Worm (Caenorhabditis elegans) whole organism, late embryonic: ENCODE measurements around the gene C28D4.10.
"Not testable (repeated sequence)": the region's sequence is repeated elsewhere in the genome, so short reads cannot be mapped to it uniquely, and the experiment has no call there.

ENCODE experiments used
- C08G9.2 ChIP-seq: sonication (generic microtip); optimal IDR thresholded peaks from 2 replicates; lab custom pipeline; 2016; ENCODE audit warnings: mild to moderate bottlenecking, missing genetic modification characterization, moderate library complexity, missing compliant biosample characterization
- C38D4.7 ChIP-seq: fragments of 200-800 bp; sonication (Bioruptor generic); optimal IDR thresholded peaks from 2 replicates; lab custom pipeline; 2018; ENCODE audit warnings: mild to moderate bottlenecking, missing genetic modification characterization, moderate library complexity, missing compliant biosample characterization
- K09A11.1 ChIP-seq: sonication (generic microtip); optimal IDR thresholded peaks from 2 replicates; lab custom pipeline; 2017; ENCODE audit warnings: antibody characterized with exemption, mild to moderate bottlenecking, missing genetic modification characterization, missing compliant biosample characterization; ENCODE audit not compliant: insufficient read depth
- Y22D7AL.16 ChIP-seq: sonication (generic microtip); optimal IDR thresholded peaks from 2 replicates; lab custom pipeline; 2016; ENCODE audit warnings: missing genetic modification characterization, missing compliant biosample characterization
- ahr-1 ChIP-seq: sonication (generic microtip); optimal IDR thresholded peaks from 2 replicates; lab custom pipeline; 2016; ENCODE audit warnings: missing genetic modification characterization, missing compliant biosample characterization
- ama-1 ChIP-seq: fragments of 150-350 bp; optimal IDR thresholded peaks from 2 replicates; lab custom pipeline; 2014
- ceh-14 ChIP-seq: sonication (generic microtip); optimal IDR thresholded peaks from 2 replicates; lab custom pipeline; 2016; ENCODE audit warnings: missing genotype, missing genetic modification characterization, missing compliant biosample characterization
- ceh-18 ChIP-seq: sonication (generic microtip); optimal IDR thresholded peaks from 2 replicates; lab custom pipeline; 2016; ENCODE audit warnings: missing genetic modification characterization, missing compliant biosample characterization
- ceh-2 ChIP-seq: sonication (generic microtip); optimal IDR thresholded peaks from 2 replicates; lab custom pipeline; 2016; ENCODE audit warnings: missing genotype, missing genetic modification characterization, missing compliant biosample characterization
- ceh-22 ChIP-seq: sonication (generic microtip); optimal IDR thresholded peaks from 2 replicates; lab custom pipeline; 2017; ENCODE audit warnings: missing biosample characterization, missing genetic modification characterization
- ceh-24 ChIP-seq: sonication (generic microtip); optimal IDR thresholded peaks from 2 replicates; lab custom pipeline; 2016; ENCODE audit warnings: mild to moderate bottlenecking, missing genetic modification characterization, missing compliant biosample characterization
- ceh-48 ChIP-seq: sonication (generic microtip); optimal IDR thresholded peaks from 2 replicates; lab custom pipeline; 2016; ENCODE audit warnings: missing genetic modification characterization, inconsistent platforms, missing compliant biosample characterization
- ceh-9 ChIP-seq: sonication (generic microtip); optimal IDR thresholded peaks from 2 replicates; lab custom pipeline; 2016; ENCODE audit warnings: mild to moderate bottlenecking, missing genetic modification characterization, inconsistent platforms, missing compliant biosample characterization
- che-1 ChIP-seq: sonication (generic microtip); optimal IDR thresholded peaks from 2 replicates; lab custom pipeline; 2016; ENCODE audit warnings: mild to moderate bottlenecking, missing genetic modification characterization, missing compliant biosample characterization
- elt-2 ChIP-seq: sonication (generic microtip); optimal IDR thresholded peaks from 2 replicates; lab custom pipeline; 2016; ENCODE audit warnings: missing genetic modification reagents, missing genetic modification characterization, missing compliant biosample characterization
- elt-4 ChIP-seq: sonication (generic microtip); optimal IDR thresholded peaks from 2 replicates; lab custom pipeline; 2016; ENCODE audit warnings: missing genetic modification characterization, missing compliant biosample characterization
- ets-4 ChIP-seq: sonication (generic microtip); optimal IDR thresholded peaks from 2 replicates; lab custom pipeline; 2016; ENCODE audit warnings: missing genetic modification characterization, missing compliant biosample characterization
- eyg-1 ChIP-seq: sonication (generic microtip); optimal IDR thresholded peaks from 2 replicates; lab custom pipeline; 2016; ENCODE audit warnings: missing genotype, missing genetic modification characterization, missing compliant biosample characterization
- fkh-10 ChIP-seq: fragments of 150-350 bp; optimal IDR thresholded peaks from 2 replicates; lab custom pipeline; 2014; ENCODE audit warnings: missing biosample characterization, missing genetic modification reagents, missing genetic modification characterization
- gmeb-2 ChIP-seq: sonication (generic microtip); optimal IDR thresholded peaks from 2 replicates; lab custom pipeline; 2016; ENCODE audit warnings: missing genetic modification characterization, inconsistent platforms, missing compliant biosample characterization
- hlh-13 ChIP-seq: fragments of 200-800 bp; sonication (Bioruptor generic); optimal IDR thresholded peaks from 2 replicates; lab custom pipeline; 2018; ENCODE audit warnings: mild to moderate bottlenecking, missing genetic modification characterization, missing compliant biosample characterization
- hlh-15 ChIP-seq: sonication (generic microtip); optimal IDR thresholded peaks from 2 replicates; lab custom pipeline; 2016; ENCODE audit warnings: missing genetic modification characterization, missing compliant biosample characterization
- madf-2 ChIP-seq: sonication (generic microtip); optimal IDR thresholded peaks from 2 replicates; lab custom pipeline; 2017; ENCODE audit warnings: missing genetic modification characterization, missing compliant biosample characterization
- mec-3 ChIP-seq: sonication (generic microtip); optimal IDR thresholded peaks from 2 replicates; lab custom pipeline; 2016; ENCODE audit warnings: borderline replicate concordance, missing genetic modification characterization, missing compliant biosample characterization
- nfya-1 ChIP-seq: sonication (generic microtip); optimal IDR thresholded peaks from 2 replicates; lab custom pipeline; 2017; ENCODE audit warnings: missing genetic modification characterization, mild to moderate bottlenecking, missing compliant biosample characterization, antibody characterized with exemption, moderate library complexity
- nhr-11 ChIP-seq: fragments of 150-350 bp; optimal IDR thresholded peaks from 2 replicates; lab custom pipeline; 2014; ENCODE audit warnings: missing biosample characterization, missing genetic modification characterization
- pat-9 ChIP-seq: fragments of 200-800 bp; sonication (Bioruptor generic); optimal IDR thresholded peaks from 2 replicates; lab custom pipeline; 2018; ENCODE audit warnings: mild to moderate bottlenecking, missing genetic modification characterization, moderate library complexity, missing compliant biosample characterization
- pqm-1 ChIP-seq: sonication (generic microtip); optimal IDR thresholded peaks from 2 replicates; lab custom pipeline; 2016; ENCODE audit warnings: missing genetic modification characterization, missing compliant biosample characterization
- pros-1 ChIP-seq: fragments of 150-350 bp; optimal IDR thresholded peaks from 2 replicates; lab custom pipeline; 2014; ENCODE audit warnings: missing biosample characterization, missing genetic modification reagents, missing genetic modification characterization
- ref-2 ChIP-seq: sonication (generic microtip); optimal IDR thresholded peaks from 2 replicates; lab custom pipeline; 2016; ENCODE audit warnings: missing genetic modification characterization, missing compliant biosample characterization
- sox-4 ChIP-seq: sonication (generic microtip); optimal IDR thresholded peaks from 2 replicates; lab custom pipeline; 2017; ENCODE audit warnings: mild to moderate bottlenecking, missing genetic modification characterization, inconsistent platforms, missing compliant biosample characterization
- syd-9 ChIP-seq: sonication (generic microtip); optimal IDR thresholded peaks from 2 replicates; lab custom pipeline; 2016; ENCODE audit warnings: mild to moderate bottlenecking, missing genetic modification characterization, moderate library complexity, missing compliant biosample characterization
- tbx-2 ChIP-seq: sonication (generic microtip); optimal IDR thresholded peaks from 2 replicates; lab custom pipeline; 2016; ENCODE audit warnings: missing genetic modification characterization, missing compliant biosample characterization
- tbx-7 ChIP-seq: sonication (generic microtip); optimal IDR thresholded peaks from 2 replicates; lab custom pipeline; 2016; ENCODE audit warnings: missing genotype, missing genetic modification characterization, missing compliant biosample characterization
- unc-3 ChIP-seq, 2 experiments: fragments of 200-800 bp in 1 of 2; sonication (Bioruptor generic) in 1 of 2; sonication (generic microtip) in 1 of 2; conservative IDR thresholded peaks in 1 of 2; optimal IDR thresholded peaks in 1 of 2; 2 replicates each; pipeline versions ENCODE4 v1.3.6 to Lab custom; 2016 to 2022; ENCODE audit warnings: missing compliant biosample characterization in 2 of 2, missing genetic modification characterization in 2 of 2, missing genetic modification reagents in 1 of 2
- unc-42 ChIP-seq: sonication (generic microtip); optimal IDR thresholded peaks from 2 replicates; lab custom pipeline; 2016; ENCODE audit warnings: missing genotype, missing genetic modification characterization, missing compliant biosample characterization
- unc-55 ChIP-seq: sonication (generic microtip); optimal IDR thresholded peaks from 2 replicates; lab custom pipeline; 2017; ENCODE audit warnings: missing biosample characterization, missing genetic modification reagents, missing genetic modification characterization
- unc-86 ChIP-seq: sonication (generic microtip); optimal IDR thresholded peaks from 2 replicates; lab custom pipeline; 2016; ENCODE audit warnings: missing genetic modification characterization, missing compliant biosample characterization
- zip-5 ChIP-seq: sonication (generic microtip); optimal IDR thresholded peaks from 2 replicates; lab custom pipeline; 2016; ENCODE audit warnings: missing genetic modification characterization, missing compliant biosample characterization

C28D4.10 gene

DNA sequence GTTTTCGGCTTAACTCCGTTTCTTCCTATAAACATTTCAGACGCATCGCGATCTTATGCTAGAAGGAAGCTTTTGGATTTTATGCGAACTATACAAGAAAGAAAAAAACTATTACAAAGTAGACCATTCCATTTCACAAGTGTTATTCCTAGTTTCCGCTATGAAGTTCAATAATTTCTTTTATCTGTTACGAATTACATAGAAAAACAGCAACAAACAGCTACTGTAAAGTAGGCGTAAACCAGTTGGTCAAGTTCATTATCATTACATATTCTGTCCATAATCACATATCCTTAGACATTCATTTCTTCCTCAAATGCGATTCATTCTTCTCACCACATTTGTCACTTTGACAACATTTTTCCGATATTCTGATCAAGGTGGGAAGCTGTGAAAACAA, at the start of gene C28D4.10:
C28D4.10 (plus strand) TSS at position 301 of the 400 bp plus-strand sequence.
- TF ChIP-seq syd-9 (tag; lab: Kevin White, UChicago) (no peak), ceh-22 (tag; lab: Kevin White, UChicago) (no peak), elt-2 (no peak), mec-3 (tag; lab: Kevin White, UChicago) (no peak), unc-55 (no peak), eyg-1 (tag; lab: Kevin White, UChicago) (no peak), pros-1 (tag; lab: Kevin White, UChicago) (no peak), nfya-1 (tag; lab: Kevin White, UChicago) (no peak), Y22D7AL.16 (no peak), gmeb-2 (tag; lab: Kevin White, UChicago) (no peak), che-1 (tag; lab: Kevin White, UChicago) (no peak), hlh-13 (GFP tag; lab: Kevin White, UChicago) (no peak), ref-2 (tag; lab: Kevin White, UChicago) (no peak), ceh-24 (tag; lab: Kevin White, UChicago) (no peak), pqm-1 (tag; lab: Kevin White, UChicago) (no peak), ceh-48 (tag; lab: Kevin White, UChicago) (no peak), tbx-7 (no peak), nhr-11 (tag; lab: Kevin White, UChicago) (no peak)

DNA sequence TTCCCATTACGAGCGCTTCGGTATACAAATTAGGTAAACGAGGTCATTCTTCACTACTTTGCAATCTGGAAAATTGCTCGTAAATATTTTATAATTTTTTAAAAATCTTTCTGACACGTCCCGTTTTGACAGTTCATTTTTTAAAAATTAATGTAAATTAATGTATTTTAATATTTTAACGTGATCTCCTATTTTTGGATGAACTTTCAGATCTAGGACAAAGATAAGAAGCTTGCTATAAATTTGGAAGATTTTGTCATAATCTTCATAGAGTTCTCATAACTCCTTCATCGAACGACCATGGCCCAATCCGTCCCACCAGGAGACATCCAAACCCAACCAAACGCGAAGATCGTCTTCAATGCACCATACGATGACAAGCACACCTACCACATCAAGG, 49.6 kb upstream of the C28D4.10 start, which contains the start of gene msp-76:
msp-76 (plus strand) TSS at position 301 of the 400 bp plus-strand sequence.
- TF ChIP-seq madf-2; ceh-14 (tag; lab: Kevin White, UChicago); syd-9 (tag; lab: Kevin White, UChicago): not testable (repeated sequence)

DNA sequence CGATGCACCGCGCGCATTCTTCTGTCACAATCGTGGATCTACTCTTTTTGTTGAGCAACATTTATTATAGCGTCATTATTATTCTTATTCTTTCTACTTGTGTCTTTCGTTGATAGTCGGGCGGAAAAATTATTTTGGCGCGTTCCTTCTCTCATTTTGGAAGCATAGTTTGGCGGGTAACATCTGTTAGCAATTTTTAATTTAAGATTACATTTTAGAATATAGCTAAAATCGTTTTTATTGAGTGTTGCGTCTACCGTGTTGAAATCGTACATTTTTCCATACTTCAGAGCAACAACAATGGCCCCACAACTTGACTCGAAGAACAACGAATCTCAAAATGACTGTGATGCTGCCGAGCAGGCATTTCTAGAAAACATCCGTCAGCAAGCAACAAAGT, 47.6 kb upstream of the C28D4.10 start, which contains the start of gene sdz-36:
sdz-36 (plus strand) TSS at position 301 of the 400 bp plus-strand sequence.
- TF ChIP-seq unc-42 (tag; lab: Kevin White, UChicago) (no peak), pat-9 (tag; lab: Kevin White, UChicago) (no peak), C38D4.7 (GFP tag; lab: Kevin White, UChicago) (no peak), hlh-13 (GFP tag; lab: Kevin White, UChicago) (no peak)

DNA sequence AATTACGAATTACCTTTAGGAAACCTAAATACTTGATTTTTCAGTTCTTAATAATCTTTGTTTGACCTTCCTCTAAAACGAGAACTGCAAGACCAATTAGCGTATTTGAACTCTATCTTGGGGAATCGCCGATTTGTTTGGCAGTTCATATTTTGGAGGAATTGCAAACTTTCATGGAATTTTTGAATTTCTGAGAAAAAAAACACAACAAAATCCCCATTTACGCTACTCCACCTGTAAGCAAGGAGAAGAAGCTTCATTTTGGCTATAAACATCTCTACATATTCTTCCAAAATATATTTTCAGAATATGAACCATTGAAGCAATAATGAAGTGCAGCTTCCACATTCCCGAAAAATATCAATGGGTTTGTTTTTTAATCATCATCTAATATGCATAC, 45.4 kb upstream of the C28D4.10 start, which contains the start of gene twk-9:
twk-9 (plus strand) TSS at position 301 of the 400 bp plus-strand sequence.
- TF ChIP-seq tbx-2 (tag; lab: Kevin White, UChicago), result no peak

DNA sequence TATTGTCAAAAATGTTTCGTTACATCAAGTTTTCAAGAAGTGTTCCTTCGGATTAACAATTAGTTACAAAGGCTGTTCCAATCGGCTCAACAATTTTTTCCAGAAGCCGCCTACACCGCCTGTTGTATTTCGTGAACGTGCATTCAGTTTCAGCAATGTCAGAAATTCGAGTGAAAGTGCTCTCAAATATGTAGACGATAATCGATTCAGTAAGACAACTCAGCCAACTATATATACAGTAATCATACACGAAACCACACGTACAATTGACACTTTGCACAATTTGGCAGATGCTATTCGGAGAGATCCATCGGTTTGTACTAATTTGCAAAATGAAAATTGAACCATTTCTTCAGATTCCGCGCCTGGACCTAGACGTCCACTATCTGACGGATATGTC, 41.8 kb upstream of the C28D4.10 start:
- no peak for TF ChIP-seq pros-1 (tag; lab: Kevin White, UChicago)
- TF ChIP-seq elt-4 (tag; lab: Kevin White, UChicago), result no peak
- TF ChIP-seq unc-3 (GFP tag; conservative IDR thresholded peaks at IDR 0.05; lab: Robert Waterston, UW), result no peak
- TF ChIP-seq unc-3 (tag; optimal IDR thresholded peaks at IDR 0.05; lab: Kevin White, UChicago), result no peak
- no peak for TF ChIP-seq zip-5 (tag; lab: Kevin White, UChicago)
- TF ChIP-seq che-1 (tag; lab: Kevin White, UChicago), result no peak
- no peak for TF ChIP-seq hlh-15 (tag; lab: Kevin White, UChicago)
- no peak for TF ChIP-seq ceh-9 (tag; lab: Kevin White, UChicago)
- no peak for TF ChIP-seq ahr-1 (tag; lab: Kevin White, UChicago)
- no peak for TF ChIP-seq ets-4 (tag; lab: Kevin White, UChicago)
- TF ChIP-seq unc-86 (tag; lab: Kevin White, UChicago), result no peak

DNA sequence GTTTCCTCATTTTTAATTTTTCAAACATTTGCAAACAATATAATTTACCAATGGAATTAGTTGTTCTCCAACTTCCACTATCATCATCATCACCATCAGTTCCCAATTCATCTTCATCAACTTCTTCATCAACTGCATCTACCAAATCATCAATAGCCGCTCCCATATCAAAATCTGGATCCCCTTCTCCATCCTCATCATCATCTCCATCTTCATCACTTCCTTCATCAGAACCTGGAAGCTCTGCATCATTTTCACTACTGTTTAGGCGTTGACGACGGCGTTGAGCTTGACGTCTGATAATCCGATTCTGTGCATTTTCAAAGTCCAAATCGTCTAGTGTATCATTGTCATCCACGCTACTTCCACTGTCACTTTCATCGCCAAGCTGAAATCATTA, 40.4 kb upstream of the C28D4.10 start:
- no peak for TF ChIP-seq fkh-10 (GFP tag; lab: Kevin White, UChicago)
- no peak for TF ChIP-seq hlh-13 (GFP tag; lab: Kevin White, UChicago)
- TF ChIP-seq C08G9.2, result no peak
- TF ChIP-seq K09A11.1 (tag; lab: Kevin White, UChicago), result no peak
- no peak for TF ChIP-seq mec-3 (tag; lab: Kevin White, UChicago)
- no peak for TF ChIP-seq sox-4 (tag; lab: Kevin White, UChicago)
- no peak for TF ChIP-seq ceh-18
- TF ChIP-seq ceh-2, result no peak
- no peak for TF ChIP-seq Y22D7AL.16
- no peak for TF ChIP-seq ama-1
